Worm (Caenorhabditis elegans): Measurements from ENCODE around the gene che-10.
A peak's percentile ranks its signal among the peaks of the same experiment; 100 is the strongest.

The che-10 gene

DNA sequence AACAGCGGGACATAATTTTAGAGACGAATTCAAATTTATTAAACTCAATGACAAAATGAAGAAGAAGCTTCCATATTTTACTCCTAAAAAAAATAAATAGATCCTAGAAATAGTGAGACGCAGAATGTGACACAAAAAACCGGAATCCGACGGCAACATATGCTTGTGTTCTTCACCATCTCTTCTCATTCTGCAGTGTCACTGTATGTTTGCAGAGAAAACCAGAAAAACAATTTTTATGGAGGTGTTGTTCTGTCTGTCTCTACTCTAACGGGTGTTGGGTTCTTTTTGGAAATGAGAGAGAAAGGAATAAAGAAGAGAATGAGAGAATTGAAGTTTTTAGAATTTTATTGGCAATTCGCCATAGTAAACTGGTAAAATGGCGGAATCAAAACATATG, 750 bp upstream of the che-10 start:
- peak; percentile 79 for TF ChIP-seq blmp-1 (tag; optimal IDR thresholded peaks at IDR 0.05)
- TF ChIP-seq mep-1 (tag; optimal IDR thresholded peaks at IDR 0.05) = peak; percentile 31
- no peak for TF ChIP-seq ztf-4 (tag; optimal IDR thresholded peaks at IDR 0.05)
- peak in 1 of 6 experiments; percentile 38 for TF ChIP-seq elt-3 (tag; optimal IDR thresholded peaks at IDR 0.05)
- no peak for TF ChIP-seq sox-4 (tag; optimal IDR thresholded peaks at IDR 0.05)
- no peak for TF ChIP-seq elt-2 (tag; optimal IDR thresholded peaks at IDR 0.05)
- peak; percentile 65 for TF ChIP-seq nhr-85 (tag)
- no peak for TF ChIP-seq unc-130 (tag; optimal IDR thresholded peaks at IDR 0.05)
- TF ChIP-seq ceh-63 (GFP tag; optimal IDR thresholded peaks at IDR 0.05) = no peak
- TF ChIP-seq nhr-77 (tag; optimal IDR thresholded peaks at IDR 0.05) = no peak
- no peak for TF ChIP-seq sptf-1 (tag; optimal IDR thresholded peaks at IDR 0.05)
- TF ChIP-seq efl-1 (optimal IDR thresholded peaks at IDR 0.05) = peak in 1 of 2 experiments; percentile 8
- TF ChIP-seq efl-1 (GFP tag; optimal IDR thresholded peaks at IDR 0.05 in 1 of 2) = peak in 1 of 2 experiments; percentile 87
- no peak for TF ChIP-seq tbx-2 (tag; optimal IDR thresholded peaks at IDR 0.05)
- TF ChIP-seq lin-14 (GFP tag; optimal IDR thresholded peaks at IDR 0.05) = peak; percentile 69
- TF ChIP-seq tlp-1 (tag; optimal IDR thresholded peaks at IDR 0.05) = no peak
- TF ChIP-seq grh-1 (GFP tag; IDR thresholded peaks at IDR 0.05) = peak; percentile 50

ce11 chrII:4631479-4631878, 6.7 kb downstream of the che-10 start:
- no peak for TF ChIP-seq nhr-11 (tag; optimal IDR thresholded peaks at IDR 0.05)
- TF ChIP-seq nhr-85 (tag) = no peak
- no peak for TF ChIP-seq ces-1 (GFP tag; optimal IDR thresholded peaks at IDR 0.05)
- no peak for TF ChIP-seq efl-3 (GFP tag; optimal IDR thresholded peaks at IDR 0.05)
- TF ChIP-seq ets-5 (GFP tag; IDR thresholded peaks at IDR 0.05) = no peak
- no peak for TF ChIP-seq lsy-2 (tag; optimal IDR thresholded peaks at IDR 0.05)
- TF ChIP-seq unc-86 (tag; optimal IDR thresholded peaks at IDR 0.05) = no peak
- TF ChIP-seq nhr-84 (tag; optimal IDR thresholded peaks at IDR 0.05) = no peak
- no peak for TF ChIP-seq hlh-4 (tag; optimal IDR thresholded peaks at IDR 0.05)
- TF ChIP-seq lin-39 (tag; optimal IDR thresholded peaks at IDR 0.05) = no peak
- no peak for TF ChIP-seq nhr-71 (tag; optimal IDR thresholded peaks at IDR 0.05)
- TF ChIP-seq elt-2 (tag; optimal IDR thresholded peaks at IDR 0.05) = no peak
- TF ChIP-seq lin-15B (tag; optimal IDR thresholded peaks at IDR 0.05) = no peak
- no peak for TF ChIP-seq sup-37 (GFP tag; optimal IDR thresholded peaks at IDR 0.05)
- no peak for TF ChIP-seq mdl-1 (tag; optimal IDR thresholded peaks at IDR 0.05)
- TF ChIP-seq C34B4.2 (tag; optimal IDR thresholded peaks at IDR 0.05) = no peak
- TF ChIP-seq nhr-19 (GFP tag; conservative IDR thresholded peaks at IDR 0.05) = no peak

DNA sequence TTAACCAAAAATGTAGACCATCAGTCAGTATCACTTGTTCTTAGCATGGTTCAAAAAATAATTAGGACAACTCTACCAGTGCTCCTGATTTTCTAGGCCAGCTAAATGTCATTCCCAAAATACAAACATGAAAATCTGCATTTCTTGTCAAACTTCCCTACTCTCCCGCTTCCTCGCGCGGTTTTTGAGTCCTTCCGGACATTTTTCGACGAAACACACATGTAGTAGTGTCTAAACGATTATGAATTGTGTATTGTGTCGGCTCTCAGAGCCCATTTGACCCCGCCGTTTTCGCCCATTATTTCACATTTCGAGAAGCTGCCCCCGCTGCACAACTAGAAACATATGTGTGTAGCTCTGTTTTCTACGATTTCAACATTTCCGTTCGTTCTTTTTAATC, 11.5 kb downstream of the che-10 start, which contains the start of gene F35D11.1:
Gene F35D11.1 (plus strand): TSS at position 301 of the 400 bp plus-strand sequence.
- no peak for TF ChIP-seq fkh-8 (tag; optimal IDR thresholded peaks at IDR 0.05)
- TF ChIP-seq dsc-1 (tag; optimal IDR thresholded peaks at IDR 0.05) = peak; percentile 31

DNA sequence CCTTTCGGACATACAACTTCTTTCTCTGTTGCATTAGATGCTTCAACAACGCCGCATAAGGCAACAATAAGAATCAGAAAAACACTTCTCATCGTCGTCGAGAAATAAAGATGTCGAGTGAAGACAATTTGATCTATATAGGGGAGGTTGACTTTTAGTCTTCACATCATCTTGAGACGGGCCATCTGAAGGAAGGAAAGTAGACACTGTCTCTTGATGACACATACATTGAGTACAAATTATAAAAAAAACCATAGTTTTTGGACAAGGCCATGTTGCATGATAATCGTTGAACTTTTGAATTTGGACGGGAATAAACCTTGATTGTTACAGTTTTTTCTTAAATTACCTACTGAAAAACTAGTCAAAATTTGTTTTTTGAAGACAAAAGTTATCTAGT, 16.5 kb downstream of the che-10 start, which contains the start of gene clec-139:
Gene clec-139 (minus strand): TSS at position 101 of the 400 bp plus-strand sequence.
- TF ChIP-seq C34B4.2 (tag; optimal IDR thresholded peaks at IDR 0.05) (no peak), nhr-85 (tag) (peak; percentile 58)

- TF ChIP-seq efl-1 (optimal IDR thresholded peaks at IDR 0.05) (no peak), efl-1 (GFP tag; optimal IDR thresholded peaks at IDR 0.05 in 1 of 2) (peak in 1 of 2 experiments; percentile 32), nhr-84 (tag; optimal IDR thresholded peaks at IDR 0.05) (no peak), alr-1 (tag; optimal IDR thresholded peaks at IDR 0.05; ENCODE audit: borderline replicate concordance) (no peak)
Observed at ce11 chrII:4619700-4620099, 18.4 kb downstream of the che-10 start, which contains the start of gene clec-138. Gene clec-138 (minus strand): TSS chrII:4619800.
